Worm (Caenorhabditis elegans) whole organism, mixed stage, embryonic: ENCODE results near the gene C13A2.5.

Experiments used
- M03D4.4 ChIP-seq: sonication (generic microtip); optimal IDR thresholded peaks from 2 replicates; lab custom pipeline; 2017; ENCODE audit warnings: mild to moderate bottlenecking, missing genetic modification characterization, missing compliant biosample characterization
- bed-3 ChIP-seq: fragments of 200-800 bp; sonication (Bioruptor generic); optimal IDR thresholded peaks from 3 replicates; lab custom pipeline; 2018; ENCODE audit warnings: mild to moderate bottlenecking, missing genetic modification characterization, moderate library complexity, missing compliant biosample characterization
- blmp-1 ChIP-seq: fragments of 150-350 bp; optimal IDR thresholded peaks from 2 replicates; lab custom pipeline; 2014; ENCODE audit warnings: missing biosample characterization, missing genetic modification characterization
- ceh-39 ChIP-seq: fragments of 150-350 bp; optimal IDR thresholded peaks from 2 replicates; lab custom pipeline; 2014; ENCODE audit warnings: missing biosample characterization, missing genetic modification characterization
- ceh-43 ChIP-seq: fragments of 200-800 bp; sonication (Bioruptor generic); optimal IDR thresholded peaks from 2 replicates; lab custom pipeline; 2018; ENCODE audit warnings: mild to moderate bottlenecking, missing genetic modification characterization, moderate library complexity, missing compliant biosample characterization
- ceh-83 ChIP-seq: fragments of 200-800 bp; sonication (Bioruptor generic); optimal IDR thresholded peaks from 2 replicates; lab custom pipeline; 2018; ENCODE audit warnings: mild to moderate bottlenecking, missing genetic modification characterization, missing compliant biosample characterization
- ces-1 ChIP-seq: fragments of 150-350 bp; optimal IDR thresholded peaks from 2 replicates; lab custom pipeline; 2014; ENCODE audit warnings: missing biosample characterization, missing genetic modification reagents, missing genetic modification characterization
- cnd-1 ChIP-seq: fragments of 200-800 bp; sonication (Bioruptor generic); optimal IDR thresholded peaks from 2 replicates; lab custom pipeline; 2018; ENCODE audit warnings: mild to moderate bottlenecking, missing genetic modification characterization, missing compliant biosample characterization
- drap-1 ChIP-seq: fragments of 200-800 bp; sonication (Bioruptor generic); optimal IDR thresholded peaks from 3 replicates; lab custom pipeline; 2018; ENCODE audit warnings: mild to moderate bottlenecking, missing genetic modification characterization, missing compliant biosample characterization
- elt-1 ChIP-seq: sonication (generic microtip); optimal IDR thresholded peaks from 2 replicates; lab custom pipeline; 2017; ENCODE audit warnings: missing genetic modification characterization, mild to moderate bottlenecking, missing compliant biosample characterization, antibody characterized with exemption, moderate library complexity, borderline replicate concordance; ENCODE audit not compliant: insufficient read depth
- elt-3 ChIP-seq: fragments of 150-350 bp; optimal IDR thresholded peaks from 2 replicates; lab custom pipeline; 2014; ENCODE audit warnings: missing biosample characterization, missing genetic modification characterization
- flh-1 ChIP-seq: fragments of 200-800 bp; sonication (Bioruptor generic); optimal IDR thresholded peaks from 2 replicates; lab custom pipeline; 2018; ENCODE audit warnings: mild to moderate bottlenecking, missing genetic modification characterization, moderate library complexity, missing compliant biosample characterization
- ham-2 ChIP-seq: fragments of 200-800 bp; sonication (Bioruptor generic); optimal IDR thresholded peaks from 2 replicates; lab custom pipeline; 2018; ENCODE audit warnings: mild to moderate bottlenecking, missing genetic modification characterization, missing compliant biosample characterization
- hlh-1 ChIP-seq: fragments of 150-350 bp; optimal IDR thresholded peaks from 2 replicates; lab custom pipeline; 2014; ENCODE audit warnings: missing biosample characterization, missing genetic modification reagents, missing genetic modification characterization
- lsy-2 ChIP-seq: fragments of 150-350 bp; optimal IDR thresholded peaks from 2 replicates; lab custom pipeline; 2014; ENCODE audit warnings: missing biosample characterization, missing genetic modification characterization
- mep-1 ChIP-seq: fragments of 150-350 bp; optimal IDR thresholded peaks from 2 replicates; lab custom pipeline; 2017; ENCODE audit warnings: missing biosample characterization, missing genetic modification reagents, missing genetic modification characterization, inconsistent platforms
- mls-2 ChIP-seq: sonication (generic microtip); optimal IDR thresholded peaks from 2 replicates; lab custom pipeline; 2016; ENCODE audit warnings: mild to moderate bottlenecking, missing genetic modification characterization, moderate library complexity, missing compliant biosample characterization
- nhr-12 ChIP-seq: fragments of 150-350 bp; optimal IDR thresholded peaks from 2 replicates; lab custom pipeline; 2014; ENCODE audit warnings: missing biosample characterization, missing genetic modification characterization
- nhr-2 ChIP-seq: fragments of 150-350 bp; optimal IDR thresholded peaks from 2 replicates; lab custom pipeline; 2014; ENCODE audit warnings: missing biosample characterization, missing genetic modification characterization
- nhr-237 ChIP-seq: fragments of 150-350 bp; optimal IDR thresholded peaks from 2 replicates; lab custom pipeline; 2014; ENCODE audit warnings: missing biosample characterization, missing genetic modification characterization
- nhr-28 ChIP-seq: fragments of 150-350 bp; optimal IDR thresholded peaks from 2 replicates; lab custom pipeline; 2014; ENCODE audit warnings: missing biosample characterization, missing genetic modification characterization
- nhr-76 ChIP-seq: sonication (generic microtip); optimal IDR thresholded peaks from 2 replicates; lab custom pipeline; 2017; ENCODE audit warnings: missing biosample characterization, missing genetic modification characterization
- pha-4 ChIP-seq: fragments of 150-350 bp; optimal IDR thresholded peaks from 2 replicates; lab custom pipeline; 2018; ENCODE audit warnings: missing biosample characterization, missing genetic modification reagents, missing genetic modification characterization
- sem-2 ChIP-seq: fragments of 200-800 bp; sonication (Bioruptor generic); optimal IDR thresholded peaks from 2 replicates; lab custom pipeline; 2018; ENCODE audit warnings: mild to moderate bottlenecking, missing genetic modification characterization, missing compliant biosample characterization
- snpc-4 ChIP-seq: fragments of 150-350 bp; optimal IDR thresholded peaks from 2 replicates; lab custom pipeline; 2014; ENCODE audit warnings: missing biosample characterization, missing genetic modification characterization
- sptf-1 ChIP-seq: sonication (generic microtip); optimal IDR thresholded peaks from 2 replicates; lab custom pipeline; 2017; ENCODE audit warnings: mild to moderate bottlenecking, missing genetic modification characterization, moderate library complexity, missing compliant biosample characterization
- unc-120 ChIP-seq: sonication (generic microtip); optimal IDR thresholded peaks from 2 replicates; lab custom pipeline; 2017; ENCODE audit warnings: missing genetic modification characterization, missing compliant biosample characterization; ENCODE audit not compliant: poor library complexity, severe bottlenecking
- unc-39 ChIP-seq: fragments of 150-350 bp; optimal IDR thresholded peaks from 2 replicates; lab custom pipeline; 2014; ENCODE audit warnings: missing biosample characterization, missing genetic modification characterization
- unc-62 ChIP-seq: fragments of 150-350 bp; optimal IDR thresholded peaks from 2 replicates; lab custom pipeline; 2014; ENCODE audit warnings: missing biosample characterization, missing genetic modification reagents, missing genetic modification characterization
- zip-8 ChIP-seq: fragments of 150-350 bp; optimal IDR thresholded peaks from 2 replicates; lab custom pipeline; 2014; ENCODE audit warnings: missing biosample characterization, missing genetic modification characterization
- ztf-11 ChIP-seq: fragments of 150-350 bp; optimal IDR thresholded peaks from 2 replicates; lab custom pipeline; 2014; ENCODE audit warnings: missing biosample characterization, missing genetic modification characterization

Gene C13A2.5

DNA sequence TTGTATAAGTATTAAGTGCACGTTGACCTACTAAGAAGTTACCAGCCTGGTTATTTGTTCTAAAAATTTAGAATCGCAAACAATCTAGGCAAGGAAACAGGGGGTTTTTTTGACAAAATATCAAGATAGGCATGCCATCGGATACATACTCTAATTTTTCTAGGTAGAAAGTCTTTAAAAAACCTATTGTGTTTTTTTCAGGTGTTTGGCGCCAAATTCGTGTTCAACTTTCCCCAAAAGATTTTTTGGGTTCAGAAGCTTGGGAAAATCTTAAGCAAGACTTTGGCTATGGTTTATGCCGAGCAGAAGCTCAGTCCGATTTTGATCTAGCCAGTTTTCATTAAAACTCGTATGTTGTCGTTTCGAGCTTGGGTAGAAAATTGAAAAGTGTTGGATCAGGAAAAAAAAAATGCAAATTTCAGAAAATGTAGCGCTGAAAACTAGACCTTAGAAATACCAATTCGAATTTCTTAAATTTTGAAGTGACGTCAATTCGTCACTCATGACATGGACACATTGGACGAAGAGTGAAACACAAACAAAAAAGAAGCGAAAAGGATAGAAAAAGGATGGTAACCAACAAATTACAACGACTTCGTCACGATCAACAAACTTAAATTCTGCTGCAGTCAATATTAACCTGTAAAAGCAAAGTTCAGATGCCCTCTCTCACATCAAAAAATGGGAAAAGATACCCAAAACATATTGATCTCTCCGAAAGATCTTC is 27.2 kb upstream of the C13A2.5 start:
- TF ChIP-seq drap-1 = no peak
- TF ChIP-seq unc-62 = no peak
- TF ChIP-seq flh-1 (GFP tag; lab: Kevin White, UChicago) = no peak
- TF ChIP-seq nhr-12 = no peak
- TF ChIP-seq bed-3 = no peak
- no peak for TF ChIP-seq cnd-1 (tag; lab: Kevin White, UChicago)
- TF ChIP-seq blmp-1 (tag; lab: Kevin White, UChicago) = no peak
- TF ChIP-seq elt-1 (tag; lab: Kevin White, UChicago) = no peak
- TF ChIP-seq nhr-237 (tag; lab: Kevin White, UChicago) = no peak
- TF ChIP-seq lsy-2 = no peak
- no peak for TF ChIP-seq nhr-76 (tag; lab: Kevin White, UChicago)
- TF ChIP-seq mep-1 = no peak
- TF ChIP-seq ceh-43 (GFP tag; lab: Kevin White, UChicago) = no peak
- no peak for TF ChIP-seq mls-2 (tag; lab: Kevin White, UChicago)
- no peak for TF ChIP-seq unc-39 (tag; lab: Kevin White, UChicago)
- TF ChIP-seq hlh-1 (tag; lab: Kevin White, UChicago) = no peak
- TF ChIP-seq unc-120 (tag; lab: Kevin White, UChicago) = no peak
- TF ChIP-seq ham-2 (GFP tag; lab: Kevin White, UChicago) = no peak

DNA sequence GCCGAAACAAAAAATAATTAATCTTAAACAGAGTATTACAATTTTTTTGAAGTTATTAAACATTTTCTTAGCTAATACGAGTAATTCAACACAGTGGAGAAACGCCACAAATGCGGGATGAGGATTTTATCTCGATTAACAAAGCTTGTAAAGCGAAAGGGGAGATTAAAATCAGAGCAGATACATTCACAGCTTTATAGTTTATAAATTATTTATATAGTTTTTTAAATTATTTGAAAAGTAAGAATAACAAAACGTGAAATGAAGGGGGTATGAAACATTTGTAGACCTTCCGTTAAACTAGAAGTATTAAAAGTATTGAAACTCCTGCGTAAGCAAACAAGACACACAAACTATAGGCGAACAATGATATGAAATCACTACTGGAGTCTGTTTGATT is 20.5 kb upstream of the C13A2.5 start, which contains the start of gene C05C8.8:
C05C8.8 (minus strand) TSS at position 101 of the 400 bp plus-strand sequence.
- no peak for TF ChIP-seq sem-2 (GFP tag; lab: Kevin White, UChicago)
- no peak for TF ChIP-seq pha-4 (tag; lab: Kevin White, UChicago)
- no peak for TF ChIP-seq lsy-2
- no peak for TF ChIP-seq snpc-4 (tag; lab: Kevin White, UChicago)
- no peak for TF ChIP-seq hlh-1 (tag; lab: Kevin White, UChicago)
- TF ChIP-seq nhr-2 (tag; lab: Kevin White, UChicago) = no peak
- no peak for TF ChIP-seq bed-3
- no peak for TF ChIP-seq ces-1 (GFP tag; lab: Kevin White, UChicago)
- TF ChIP-seq zip-8 (tag; lab: Kevin White, UChicago) = no peak
- no peak for TF ChIP-seq ham-2 (GFP tag; lab: Kevin White, UChicago)
- no peak for TF ChIP-seq drap-1
- no peak for TF ChIP-seq unc-120 (tag; lab: Kevin White, UChicago)
- TF ChIP-seq ceh-83 (GFP tag; lab: Kevin White, UChicago) = no peak
- TF ChIP-seq M03D4.4 (tag; lab: Kevin White, UChicago) = no peak
- TF ChIP-seq sptf-1 (tag; lab: Kevin White, UChicago) = no peak
- TF ChIP-seq cnd-1 (tag; lab: Kevin White, UChicago) = no peak
- no peak for TF ChIP-seq mls-2 (tag; lab: Kevin White, UChicago)
- TF ChIP-seq elt-3 = no peak
- no peak for TF ChIP-seq unc-62

DNA sequence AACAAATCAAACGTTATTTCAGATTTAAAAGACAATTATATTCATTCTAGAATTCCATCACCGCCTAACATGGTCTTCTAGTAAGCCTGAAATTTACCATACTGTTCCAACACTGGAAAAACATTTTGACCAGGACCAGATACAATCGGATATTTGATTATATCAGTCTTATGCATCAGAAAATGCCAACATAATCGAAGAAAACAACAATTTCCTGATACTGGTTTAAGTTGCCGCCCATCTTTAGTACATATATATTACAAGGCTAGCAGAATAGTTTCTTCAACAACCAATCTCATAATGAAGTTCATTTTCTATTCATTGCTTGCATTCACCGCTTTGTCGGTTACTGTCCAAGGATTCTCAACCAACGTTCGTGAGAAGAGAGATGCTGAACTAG is 16.6 kb upstream of the C13A2.5 start, which contains the start of gene C13A2.12:
C13A2.12 (plus strand) TSS at position 301 of the 400 bp plus-strand sequence.
- TF ChIP-seq pha-4 (tag; lab: Kevin White, UChicago) (no peak), snpc-4 (tag; lab: Kevin White, UChicago) (no peak), ceh-39 (tag; lab: Kevin White, UChicago) (no peak), nhr-76 (tag; lab: Kevin White, UChicago) (no peak)

- TF ChIP-seq sptf-1 (tag; lab: Kevin White, UChicago) = no peak
- TF ChIP-seq ceh-83 (GFP tag; lab: Kevin White, UChicago) = no peak
- TF ChIP-seq nhr-28 = no peak
- no peak for TF ChIP-seq ceh-43 (GFP tag; lab: Kevin White, UChicago)
- no peak for TF ChIP-seq pha-4 (tag; lab: Kevin White, UChicago)
- no peak for TF ChIP-seq elt-3
- no peak for TF ChIP-seq mls-2 (tag; lab: Kevin White, UChicago)
- TF ChIP-seq nhr-76 (tag; lab: Kevin White, UChicago) = no peak
- no peak for TF ChIP-seq unc-62
- no peak for TF ChIP-seq ztf-11
- TF ChIP-seq flh-1 (GFP tag; lab: Kevin White, UChicago) = no peak
Measured at ce11 chrV:7264042-7264441, 11.5 kb upstream of the C13A2.5 start, which contains the start of gene C13A2.9. C13A2.9 (minus strand) TSS chrV:7264142.
